Worm (Caenorhabditis elegans) whole organism, late embryonic: ENCODE results near the gene sft-1.
A peak's percentile ranks its signal among the peaks of the same experiment; 100 is the strongest.

ENCODE experiments used
- C08G9.2 ChIP-seq: sonication (generic microtip); optimal IDR thresholded peaks from 2 replicates; lab custom pipeline; 2016; ENCODE audit warnings: mild to moderate bottlenecking, missing genetic modification characterization, moderate library complexity, missing compliant biosample characterization
- C38D4.7 ChIP-seq: fragments of 200-800 bp; sonication (Bioruptor generic); optimal IDR thresholded peaks from 2 replicates; lab custom pipeline; 2018; ENCODE audit warnings: mild to moderate bottlenecking, missing genetic modification characterization, moderate library complexity, missing compliant biosample characterization
- F13H6.1 ChIP-seq: sonication (generic microtip); optimal IDR thresholded peaks from 2 replicates; lab custom pipeline; 2016; ENCODE audit warnings: missing genetic modification characterization, missing compliant biosample characterization
- K02D7.2 ChIP-seq: sonication (generic microtip); optimal IDR thresholded peaks from 2 replicates; lab custom pipeline; 2017; ENCODE audit warnings: mild to moderate bottlenecking, missing genetic modification characterization, missing compliant biosample characterization
- K09A11.1 ChIP-seq: sonication (generic microtip); optimal IDR thresholded peaks from 2 replicates; lab custom pipeline; 2017; ENCODE audit warnings: antibody characterized with exemption, mild to moderate bottlenecking, missing genetic modification characterization, missing compliant biosample characterization; ENCODE audit not compliant: insufficient read depth
- T23F11.4 ChIP-seq: fragments of 200-800 bp; sonication (Bioruptor generic); optimal IDR thresholded peaks from 2 replicates; lab custom pipeline; 2018; ENCODE audit warnings: mild to moderate bottlenecking, missing genetic modification characterization, missing compliant biosample characterization
- Y22D7AL.16 ChIP-seq: sonication (generic microtip); optimal IDR thresholded peaks from 2 replicates; lab custom pipeline; 2016; ENCODE audit warnings: missing genetic modification characterization, missing compliant biosample characterization
- ahr-1 ChIP-seq: sonication (generic microtip); optimal IDR thresholded peaks from 2 replicates; lab custom pipeline; 2016; ENCODE audit warnings: missing genetic modification characterization, missing compliant biosample characterization
- ama-1 ChIP-seq: fragments of 150-350 bp; optimal IDR thresholded peaks from 2 replicates; lab custom pipeline; 2014
- ceh-14 ChIP-seq: sonication (generic microtip); optimal IDR thresholded peaks from 2 replicates; lab custom pipeline; 2016; ENCODE audit warnings: missing genotype, missing genetic modification characterization, missing compliant biosample characterization
- ceh-18 ChIP-seq: sonication (generic microtip); optimal IDR thresholded peaks from 2 replicates; lab custom pipeline; 2016; ENCODE audit warnings: missing genetic modification characterization, missing compliant biosample characterization
- ceh-2 ChIP-seq: sonication (generic microtip); optimal IDR thresholded peaks from 2 replicates; lab custom pipeline; 2016; ENCODE audit warnings: missing genotype, missing genetic modification characterization, missing compliant biosample characterization
- ceh-31 ChIP-seq: sonication (generic microtip); optimal IDR thresholded peaks from 2 replicates; lab custom pipeline; 2016; ENCODE audit warnings: missing genetic modification characterization, missing compliant biosample characterization
- ceh-34 ChIP-seq: sonication (generic microtip); optimal IDR thresholded peaks from 2 replicates; lab custom pipeline; 2016; ENCODE audit warnings: mild to moderate bottlenecking, missing genetic modification characterization, missing compliant biosample characterization
- ceh-48 ChIP-seq: sonication (generic microtip); optimal IDR thresholded peaks from 2 replicates; lab custom pipeline; 2016; ENCODE audit warnings: missing genetic modification characterization, inconsistent platforms, missing compliant biosample characterization
- che-1 ChIP-seq: sonication (generic microtip); optimal IDR thresholded peaks from 2 replicates; lab custom pipeline; 2016; ENCODE audit warnings: mild to moderate bottlenecking, missing genetic modification characterization, missing compliant biosample characterization
- dmd-4 ChIP-seq: sonication (generic microtip); optimal IDR thresholded peaks from 2 replicates; lab custom pipeline; 2016; ENCODE audit warnings: borderline replicate concordance, missing genetic modification characterization, missing compliant biosample characterization
- dve-1 ChIP-seq: sonication (generic microtip); optimal IDR thresholded peaks from 2 replicates; lab custom pipeline; 2017; ENCODE audit warnings: antibody characterized with exemption, mild to moderate bottlenecking, missing genetic modification characterization, missing compliant biosample characterization
- elt-2 ChIP-seq: sonication (generic microtip); optimal IDR thresholded peaks from 2 replicates; lab custom pipeline; 2016; ENCODE audit warnings: missing genetic modification reagents, missing genetic modification characterization, missing compliant biosample characterization
- elt-4 ChIP-seq: sonication (generic microtip); optimal IDR thresholded peaks from 2 replicates; lab custom pipeline; 2016; ENCODE audit warnings: missing genetic modification characterization, missing compliant biosample characterization
- eyg-1 ChIP-seq: sonication (generic microtip); optimal IDR thresholded peaks from 2 replicates; lab custom pipeline; 2016; ENCODE audit warnings: missing genotype, missing genetic modification characterization, missing compliant biosample characterization
- fax-1 ChIP-seq: sonication (generic microtip); optimal IDR thresholded peaks from 2 replicates; lab custom pipeline; 2016; ENCODE audit warnings: missing genotype, missing genetic modification characterization, missing compliant biosample characterization
- fkh-10 ChIP-seq: fragments of 150-350 bp; optimal IDR thresholded peaks from 2 replicates; lab custom pipeline; 2014; ENCODE audit warnings: missing biosample characterization, missing genetic modification reagents, missing genetic modification characterization
- hlh-30 ChIP-seq: sonication (generic microtip); optimal IDR thresholded peaks from 2 replicates; lab custom pipeline; 2017; ENCODE audit warnings: antibody characterized with exemption, missing genetic modification characterization, missing compliant biosample characterization; ENCODE audit not compliant: insufficient read depth
- hlh-6 ChIP-seq: sonication (generic microtip); optimal IDR thresholded peaks from 2 replicates; lab custom pipeline; 2016; ENCODE audit warnings: missing genotype, missing genetic modification characterization, missing compliant biosample characterization
- hlh-8 ChIP-seq: sonication (generic microtip); optimal IDR thresholded peaks from 2 replicates; lab custom pipeline; 2016; ENCODE audit warnings: missing genotype, missing genetic modification characterization, missing compliant biosample characterization
- lim-6 ChIP-seq: sonication (generic microtip); optimal IDR thresholded peaks from 2 replicates; lab custom pipeline; 2016; ENCODE audit warnings: missing genetic modification characterization, missing compliant biosample characterization
- nfya-1 ChIP-seq: sonication (generic microtip); optimal IDR thresholded peaks from 2 replicates; lab custom pipeline; 2017; ENCODE audit warnings: missing genetic modification characterization, mild to moderate bottlenecking, missing compliant biosample characterization, antibody characterized with exemption, moderate library complexity
- nhr-232 ChIP-seq: sonication (generic microtip); optimal IDR thresholded peaks from 2 replicates; lab custom pipeline; 2016; ENCODE audit warnings: missing genetic modification characterization, missing compliant biosample characterization
- npax-4 ChIP-seq: sonication (generic microtip); optimal IDR thresholded peaks from 2 replicates; lab custom pipeline; 2016; ENCODE audit warnings: missing genetic modification characterization, missing compliant biosample characterization
- odd-2 ChIP-seq: sonication (generic microtip); optimal IDR thresholded peaks from 2 replicates; lab custom pipeline; 2017; ENCODE audit warnings: antibody characterized with exemption, mild to moderate bottlenecking, missing genetic modification characterization, missing compliant biosample characterization
- pag-3 ChIP-seq: sonication (generic microtip); optimal IDR thresholded peaks from 2 replicates; lab custom pipeline; 2016; ENCODE audit warnings: missing compliant biosample characterization, missing genetic modification characterization, borderline replicate concordance
- pat-9 ChIP-seq: fragments of 200-800 bp; sonication (Bioruptor generic); optimal IDR thresholded peaks from 2 replicates; lab custom pipeline; 2018; ENCODE audit warnings: mild to moderate bottlenecking, missing genetic modification characterization, moderate library complexity, missing compliant biosample characterization
- pax-1 ChIP-seq: fragments of 150-350 bp; optimal IDR thresholded peaks from 2 replicates; lab custom pipeline; 2014; ENCODE audit warnings: missing biosample characterization, missing genetic modification characterization
- ref-2 ChIP-seq: sonication (generic microtip); optimal IDR thresholded peaks from 2 replicates; lab custom pipeline; 2016; ENCODE audit warnings: missing genetic modification characterization, missing compliant biosample characterization
- sdc-2 ChIP-seq: sonication (generic microtip); optimal IDR thresholded peaks from 2 replicates; lab custom pipeline; 2016; ENCODE audit warnings: missing genotype, missing genetic modification characterization, missing compliant biosample characterization
- sox-2 ChIP-seq: fragments of 200-800 bp; sonication (Bioruptor generic); IDR thresholded peaks from 2 replicates; pipeline ENCODE4 v1.3.6; 2022; ENCODE audit warnings: missing genetic modification reagents, missing genetic modification characterization, missing compliant biosample characterization
- sox-4 ChIP-seq: sonication (generic microtip); optimal IDR thresholded peaks from 2 replicates; lab custom pipeline; 2017; ENCODE audit warnings: mild to moderate bottlenecking, missing genetic modification characterization, inconsistent platforms, missing compliant biosample characterization
- syd-9 ChIP-seq: sonication (generic microtip); optimal IDR thresholded peaks from 2 replicates; lab custom pipeline; 2016; ENCODE audit warnings: mild to moderate bottlenecking, missing genetic modification characterization, moderate library complexity, missing compliant biosample characterization
- tbx-2 ChIP-seq: sonication (generic microtip); optimal IDR thresholded peaks from 2 replicates; lab custom pipeline; 2016; ENCODE audit warnings: missing genetic modification characterization, missing compliant biosample characterization
- unc-55 ChIP-seq: sonication (generic microtip); optimal IDR thresholded peaks from 2 replicates; lab custom pipeline; 2017; ENCODE audit warnings: missing biosample characterization, missing genetic modification reagents, missing genetic modification characterization
- unc-86 ChIP-seq: sonication (generic microtip); optimal IDR thresholded peaks from 2 replicates; lab custom pipeline; 2016; ENCODE audit warnings: missing genetic modification characterization, missing compliant biosample characterization
- zip-5 ChIP-seq: sonication (generic microtip); optimal IDR thresholded peaks from 2 replicates; lab custom pipeline; 2016; ENCODE audit warnings: missing genetic modification characterization, missing compliant biosample characterization

The sft-1 gene

ce11 chrIII:3065876-3066509 is 20.5 kb upstream of the sft-1 start:
- TF ChIP-seq sox-4 (tag; lab: Kevin White, UChicago) (no peak), nfya-1 (tag; lab: Kevin White, UChicago) (peak; percentile 9), elt-2 (tag; lab: Kevin White, UChicago) (peak; percentile 4), ceh-48 (tag; lab: Kevin White, UChicago) (no peak), dve-1 (no peak), ahr-1 (no peak), fax-1 (tag; lab: Kevin White, UChicago) (no peak), pat-9 (tag; lab: Kevin White, UChicago) (peak; percentile 14), che-1 (tag; lab: Kevin White, UChicago) (no peak), C08G9.2 (tag; lab: Kevin White, UChicago) (no peak), unc-86 (tag; lab: Kevin White, UChicago) (no peak), dmd-4 (no peak), elt-4 (tag; lab: Kevin White, UChicago) (no peak), Y22D7AL.16 (no peak), nhr-232 (tag; lab: Kevin White, UChicago) (no peak), zip-5 (tag; lab: Kevin White, UChicago) (no peak), ceh-14 (tag; lab: Kevin White, UChicago) (no peak), ceh-34 (tag; lab: Kevin White, UChicago) (no peak), pag-3 (tag; lab: Kevin White, UChicago) (no peak), ceh-18 (tag; lab: Kevin White, UChicago) (peak; percentile 66), odd-2 (tag; lab: Kevin White, UChicago) (no peak), ama-1 (lab: Kevin White, UChicago) (no peak), C38D4.7 (GFP tag; lab: Kevin White, UChicago) (no peak), hlh-8 (tag; lab: Kevin White, UChicago) (no peak), lim-6 (no peak), sox-2 (GFP tag; lab: Robert Waterston, UW) (no peak), npax-4 (no peak), fkh-10 (no peak), unc-55 (GFP tag; lab: Kevin White, UChicago) (no peak), sdc-2 (tag; lab: Kevin White, UChicago) (no peak), T23F11.4 (GFP tag; lab: Kevin White, UChicago) (peak; percentile 9), K09A11.1 (tag; lab: Kevin White, UChicago) (no peak), eyg-1 (no peak), hlh-30 (tag; lab: Kevin White, UChicago) (no peak)

- TF ChIP-seq F13H6.1 (tag; lab: Kevin White, UChicago) (no peak), unc-55 (GFP tag; lab: Kevin White, UChicago) (no peak), odd-2 (tag; lab: Kevin White, UChicago) (no peak), pat-9 (tag; lab: Kevin White, UChicago) (no peak), hlh-6 (no peak), ref-2 (tag; lab: Kevin White, UChicago) (no peak), ceh-2 (tag; lab: Kevin White, UChicago) (no peak), pax-1 (tag; lab: Kevin White, UChicago) (no peak), tbx-2 (no peak), ceh-31 (no peak), fax-1 (tag; lab: Kevin White, UChicago) (no peak), eyg-1 (no peak), C38D4.7 (GFP tag; lab: Kevin White, UChicago) (no peak), K02D7.2 (no peak), dve-1 (no peak), syd-9 (tag; lab: Kevin White, UChicago) (no peak)
Observed at ce11 chrIII:3066769-3067168, 19.7 kb upstream of the sft-1 start.
